Worm (Caenorhabditis elegans) whole organism, L4 larva: ENCODE data around the gene B0001.4.

Experiments used
- D1046.2 ChIP-seq: fragments of 200-800 bp; sonication (Bioruptor generic); IDR thresholded peaks from 2 replicates; pipeline ENCODE4 v1.3.6; 2022; ENCODE audit warnings: missing genetic modification characterization, missing compliant biosample characterization
- F10B5.3 ChIP-seq: sonication (generic microtip); optimal IDR thresholded peaks from 2 replicates; lab custom pipeline; 2016; ENCODE audit warnings: mild to moderate bottlenecking, missing genetic modification characterization, missing compliant biosample characterization
- F44E2.7 ChIP-seq: fragments of 200-800 bp; sonication (Bioruptor generic); IDR thresholded peaks from 2 replicates; pipeline ENCODE4 v2.1.2; 2022; ENCODE audit warnings: missing genetic modification characterization, missing compliant biosample characterization
- T26A8.4 ChIP-seq: fragments of 200-800 bp; sonication (Bioruptor generic); IDR thresholded peaks from 2 replicates; pipeline ENCODE4 v1.3.6; 2022; ENCODE audit warnings: missing genetic modification characterization, missing compliant biosample characterization
- Y105C5A.15 ChIP-seq: fragments of 200-800 bp; sonication (Bioruptor generic); IDR thresholded peaks from 2 replicates; pipeline ENCODE4 v1.3.6; 2022; ENCODE audit warnings: missing genetic modification characterization, missing compliant biosample characterization
- Y5F2A.4 ChIP-seq: fragments of 200-800 bp; sonication (Bioruptor generic); optimal IDR thresholded peaks from 2 replicates; lab custom pipeline; 2018; ENCODE audit warnings: mild to moderate bottlenecking, missing genetic modification characterization, missing compliant biosample characterization
- aly-2 ChIP-seq: sonication (generic microtip); optimal IDR thresholded peaks from 2 replicates; lab custom pipeline; 2018; ENCODE audit warnings: missing biosample characterization, missing genetic modification characterization
- attf-4 ChIP-seq: sonication (generic microtip); optimal IDR thresholded peaks from 3 replicates; lab custom pipeline; 2017; ENCODE audit warnings: missing biosample characterization, missing genetic modification characterization
- ceh-20 ChIP-seq: fragments of 200-800 bp; sonication (Bioruptor generic); IDR thresholded peaks from 2 replicates; pipeline ENCODE4 v1.3.6; 2022; ENCODE audit warnings: missing genetic modification reagents, missing genetic modification characterization, missing compliant biosample characterization
- ceh-28 ChIP-seq: fragments of 150-350 bp; optimal IDR thresholded peaks from 2 replicates; lab custom pipeline; 2014; ENCODE audit warnings: missing biosample characterization, missing genetic modification reagents, missing genetic modification characterization
- ces-1 ChIP-seq: fragments of 150-350 bp; sonication (generic microtip); optimal IDR thresholded peaks from 4 replicates; lab custom pipeline; 2014; ENCODE audit warnings: missing biosample characterization, missing genetic modification reagents, missing genetic modification characterization
- cey-2 ChIP-seq: sonication (generic microtip); optimal IDR thresholded peaks from 3 replicates; lab custom pipeline; 2017; ENCODE audit warnings: missing genetic modification characterization, mild to moderate bottlenecking, missing compliant biosample characterization, antibody characterized with exemption, borderline replicate concordance; ENCODE audit not compliant: insufficient read depth
- daf-12 ChIP-seq: fragments of 150-350 bp; optimal IDR thresholded peaks from 2 replicates; lab custom pipeline; 2014; ENCODE audit warnings: missing biosample characterization, missing genetic modification reagents, missing genetic modification characterization
- daf-16 ChIP-seq, 3 experiments: sonication (generic microtip); optimal IDR thresholded peaks; 2 replicates each; lab custom pipeline; 2016 to 2017; ENCODE audit warnings: missing genetic modification characterization in 3 of 3, missing genetic modification reagents in 3 of 3, mild to moderate bottlenecking in 2 of 3, missing compliant biosample characterization in 2 of 3, missing biosample characterization in 1 of 3, moderate library complexity in 1 of 3
- dmd-6 ChIP-seq: fragments of 200-800 bp; sonication (Bioruptor generic); IDR thresholded peaks from 2 replicates; pipeline ENCODE4 v1.3.6; 2022; ENCODE audit warnings: missing genetic modification reagents, missing genetic modification characterization, missing compliant biosample characterization
- dmd-9 ChIP-seq: fragments of 200-800 bp; sonication (Bioruptor generic); IDR thresholded peaks from 2 replicates; pipeline ENCODE4 v1.3.6; 2022; ENCODE audit warnings: missing genetic modification reagents, missing genetic modification characterization, missing compliant biosample characterization
- duxl-1 ChIP-seq: sonication (generic microtip); optimal IDR thresholded peaks from 2 replicates; lab custom pipeline; 2016; ENCODE audit warnings: mild to moderate bottlenecking, missing genetic modification characterization, moderate library complexity, missing compliant biosample characterization; ENCODE audit not compliant: poor library complexity
- dve-1 ChIP-seq: sonication (generic microtip); optimal IDR thresholded peaks from 2 replicates; lab custom pipeline; 2017; ENCODE audit warnings: antibody characterized with exemption, mild to moderate bottlenecking, missing genetic modification characterization, missing compliant biosample characterization; ENCODE audit not compliant: insufficient read depth
- fkh-10 ChIP-seq: fragments of 150-350 bp; optimal IDR thresholded peaks from 2 replicates; lab custom pipeline; 2014; ENCODE audit warnings: missing biosample characterization, missing genetic modification reagents, missing genetic modification characterization
- fos-1 ChIP-seq: fragments of 150-350 bp; optimal IDR thresholded peaks from 2 replicates; lab custom pipeline; 2014; ENCODE audit warnings: missing biosample characterization, missing genetic modification characterization
- hif-1 ChIP-seq, 2 experiments: sonication (generic microtip); optimal IDR thresholded peaks; 2 replicates each; lab custom pipeline; 2016 to 2017; ENCODE audit warnings: missing compliant biosample characterization in 2 of 2, missing genetic modification characterization in 2 of 2, missing genetic modification reagents in 2 of 2, missing genotype in 2 of 2, mild to moderate bottlenecking in 1 of 2
- hlh-30 ChIP-seq: sonication (generic microtip); optimal IDR thresholded peaks from 2 replicates; lab custom pipeline; 2017; ENCODE audit warnings: antibody characterized with exemption, mild to moderate bottlenecking, missing genetic modification characterization, missing compliant biosample characterization; ENCODE audit not compliant: insufficient read depth
- hmg-1.1 ChIP-seq: fragments of 200-800 bp; sonication (Bioruptor generic); IDR thresholded peaks from 2 replicates; pipeline ENCODE4 v1.3.6; 2022; ENCODE audit warnings: missing genetic modification reagents, missing genetic modification characterization, missing compliant biosample characterization
- jun-1 ChIP-seq: fragments of 150-350 bp; optimal IDR thresholded peaks from 2 replicates; lab custom pipeline; 2014; ENCODE audit warnings: missing biosample characterization, missing genetic modification reagents, missing genetic modification characterization
- lim-7 ChIP-seq: fragments of 200-800 bp; sonication (Bioruptor generic); IDR thresholded peaks from 2 replicates; pipeline ENCODE4 v1.3.6; 2022; ENCODE audit warnings: missing genetic modification characterization, missing compliant biosample characterization
- lin-1 ChIP-seq: fragments of 200-800 bp; sonication (Bioruptor generic); IDR thresholded peaks from 2 replicates; pipeline ENCODE4 v1.3.6; 2022; ENCODE audit warnings: missing genetic modification reagents, missing genetic modification characterization, missing compliant biosample characterization
- lin-15B ChIP-seq: fragments of 150-350 bp; sonication (generic microtip); optimal IDR thresholded peaks from 3 replicates; lab custom pipeline; 2014; ENCODE audit warnings: missing biosample characterization, missing genetic modification characterization
- lin-38 ChIP-seq: fragments of 200-800 bp; sonication (Bioruptor generic); IDR thresholded peaks from 2 replicates; pipeline ENCODE4 v1.3.6; 2022; ENCODE audit warnings: missing genetic modification reagents, missing genetic modification characterization, missing compliant biosample characterization
- lin-39 ChIP-seq: fragments of 150-350 bp; optimal IDR thresholded peaks from 2 replicates; lab custom pipeline; 2014; ENCODE audit warnings: missing biosample characterization, missing genetic modification reagents, missing genetic modification characterization
- lir-3 ChIP-seq: sonication (generic microtip); optimal IDR thresholded peaks from 2 replicates; lab custom pipeline; 2016; ENCODE audit warnings: mild to moderate bottlenecking, missing genetic modification characterization, missing compliant biosample characterization
- lsy-2 ChIP-seq, 2 experiments: fragments of 150-350 bp in 1 of 2; sonication (generic microtip) in 1 of 2; optimal IDR thresholded peaks; 2 replicates each; lab custom pipeline; 2014 to 2017; ENCODE audit warnings: missing biosample characterization in 2 of 2, missing genetic modification characterization in 2 of 2
- madf-5 ChIP-seq, 2 experiments: fragments of 200-800 bp; sonication (Bioruptor generic); IDR thresholded peaks; 2 replicates each; pipeline ENCODE4 v1.3.6; 2022; ENCODE audit warnings: missing compliant biosample characterization in 2 of 2, missing genetic modification characterization in 2 of 2
- madf-9 ChIP-seq: fragments of 200-800 bp; sonication (Bioruptor generic); conservative IDR thresholded peaks from 2 replicates; pipeline ENCODE4 v1.3.6; 2022; ENCODE audit warnings: missing genetic modification reagents, missing genetic modification characterization, missing compliant biosample characterization
- mdt-29 ChIP-seq: fragments of 200-800 bp; sonication (Bioruptor generic); IDR thresholded peaks from 2 replicates; pipeline ENCODE4 v1.3.6; 2022; ENCODE audit warnings: missing genetic modification reagents, missing genetic modification characterization, missing compliant biosample characterization
- mxl-2 ChIP-seq: fragments of 200-800 bp; sonication (Bioruptor generic); conservative IDR thresholded peaks from 2 replicates; pipeline ENCODE4 v1.3.6; 2022; ENCODE audit warnings: missing genetic modification reagents, missing genetic modification characterization, missing compliant biosample characterization
- nhr-11 ChIP-seq: fragments of 150-350 bp; optimal IDR thresholded peaks from 2 replicates; lab custom pipeline; 2014; ENCODE audit warnings: missing biosample characterization, missing genetic modification characterization
- nhr-237 ChIP-seq: sonication (generic microtip); optimal IDR thresholded peaks from 2 replicates; lab custom pipeline; 2017; ENCODE audit warnings: missing biosample characterization, missing genetic modification characterization
- nhr-28 ChIP-seq: fragments of 150-350 bp; optimal IDR thresholded peaks from 2 replicates; lab custom pipeline; 2014; ENCODE audit warnings: missing biosample characterization, missing genetic modification characterization
- nhr-42 ChIP-seq: fragments of 200-800 bp; sonication (Bioruptor generic); IDR thresholded peaks from 2 replicates; pipeline ENCODE4 v1.3.6; 2022; ENCODE audit warnings: missing genetic modification characterization, missing compliant biosample characterization
- nhr-76 ChIP-seq: fragments of 150-350 bp; optimal IDR thresholded peaks from 2 replicates; lab custom pipeline; 2014; ENCODE audit warnings: missing biosample characterization, missing genetic modification characterization
- php-3 ChIP-seq: fragments of 200-800 bp; sonication (Bioruptor generic); IDR thresholded peaks from 2 replicates; pipeline ENCODE4 v1.3.6; 2022; ENCODE audit warnings: missing genetic modification reagents, missing genetic modification characterization, missing compliant biosample characterization
- pqm-1 ChIP-seq: sonication (generic microtip); optimal IDR thresholded peaks from 2 replicates; lab custom pipeline; 2017; ENCODE audit warnings: missing biosample characterization, missing genetic modification characterization
- snpc-1.2 ChIP-seq: fragments of 200-800 bp; sonication (Bioruptor generic); IDR thresholded peaks from 2 replicates; pipeline ENCODE4 v1.3.6; 2022; ENCODE audit warnings: missing genetic modification reagents, missing genetic modification characterization, missing compliant biosample characterization
- snpc-4 ChIP-seq: fragments of 150-350 bp; optimal IDR thresholded peaks from 2 replicates; lab custom pipeline; 2014; ENCODE audit warnings: missing biosample characterization, missing genetic modification characterization
- unc-130 ChIP-seq: sonication (generic microtip); optimal IDR thresholded peaks from 2 replicates; lab custom pipeline; 2016; ENCODE audit warnings: missing genetic modification reagents, missing genetic modification characterization, missing compliant biosample characterization
- vab-7 ChIP-seq: fragments of 200-800 bp; sonication (Bioruptor generic); IDR thresholded peaks from 2 replicates; pipeline ENCODE4 v1.3.6; 2022; ENCODE audit warnings: missing genetic modification reagents, missing genetic modification characterization, missing compliant biosample characterization
- zag-1 ChIP-seq: fragments of 150-350 bp; optimal IDR thresholded peaks from 2 replicates; lab custom pipeline; 2014; ENCODE audit warnings: missing biosample characterization, missing genetic modification characterization
- zfp-3 ChIP-seq: fragments of 200-800 bp; sonication (Bioruptor generic); conservative IDR thresholded peaks from 2 replicates; pipeline ENCODE4 v1.3.6; 2022; ENCODE audit warnings: missing genetic modification reagents, missing genetic modification characterization, missing compliant biosample characterization
- zip-2 ChIP-seq: fragments of 150-350 bp; optimal IDR thresholded peaks from 2 replicates; lab custom pipeline; 2014; ENCODE audit warnings: missing biosample characterization, missing genetic modification characterization
- ztf-11 ChIP-seq: fragments of 150-350 bp; optimal IDR thresholded peaks from 2 replicates; lab custom pipeline; 2014; ENCODE audit warnings: missing biosample characterization, missing genetic modification characterization

Gene B0001.4

DNA sequence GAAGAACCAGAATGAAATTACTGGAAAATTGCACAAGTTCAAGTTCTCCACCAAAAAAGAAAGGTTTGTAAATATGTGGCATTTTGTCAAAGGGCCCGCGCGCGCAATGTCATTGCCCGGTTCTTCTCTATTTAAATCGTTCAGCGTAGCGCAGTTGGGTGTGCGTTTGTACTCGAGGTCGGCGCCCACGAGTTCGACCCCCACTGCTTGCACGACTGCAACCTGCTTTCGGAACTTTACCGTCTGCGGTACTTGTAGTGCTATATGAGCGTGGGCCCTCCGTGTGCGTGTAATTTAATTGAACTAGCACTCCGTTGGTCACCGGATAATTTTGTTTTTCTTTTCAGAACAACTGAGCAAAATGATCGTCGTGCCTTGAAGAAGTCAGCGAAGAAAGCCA, 51.5 kb downstream of the B0001.4 start:
- TF ChIP-seq T26A8.4 = peak; percentile 84
- TF ChIP-seq Y5F2A.4 (GFP tag; lab: Kevin White, UChicago) = peak; percentile 76
- TF ChIP-seq lin-1 = peak; percentile 64
- peak; percentile 92 for TF ChIP-seq snpc-1.2 (GFP tag; lab: Robert Waterston, UW)
- no peak for TF ChIP-seq fkh-10 (GFP tag; lab: Kevin White, UChicago)
- TF ChIP-seq lin-15B (tag; lab: Kevin White, UChicago) = no peak
- TF ChIP-seq ceh-20 (GFP tag; lab: Robert Waterston, UW) = peak; percentile 86
- TF ChIP-seq lim-7 = peak; percentile 93
- TF ChIP-seq nhr-76 (tag; lab: Kevin White, UChicago) = no peak
- peak; percentile 88 for TF ChIP-seq hlh-30 (tag; lab: Kevin White, UChicago)
- TF ChIP-seq snpc-4 = no peak
- no peak for TF ChIP-seq attf-4 (tag; lab: Kevin White, UChicago)
- TF ChIP-seq zip-2 (tag; lab: Kevin White, UChicago) = peak; percentile 70
- TF ChIP-seq daf-12 (tag; lab: Kevin White, UChicago) = no peak
- peak; percentile 88 for TF ChIP-seq lin-38
- no peak for TF ChIP-seq ces-1
- peak; percentile 66 for TF ChIP-seq mxl-2 (GFP tag; lab: Robert Waterston, UW)
- peak; percentile 95 for TF ChIP-seq vab-7 (GFP tag; lab: Robert Waterston, UW)
- TF ChIP-seq dmd-9 = peak; percentile 68; the same call in 1 of the 2 replicates
- peak; percentile 18; the same call in 1 of the 2 replicates for TF ChIP-seq mdt-29 (GFP tag; lab: Robert Waterston, UW)
- peak; percentile 47 to 91; a peak in 2 of 4 replicates for TF ChIP-seq madf-5 (GFP tag; IDR thresholded peaks at IDR 0.05; lab: Robert Waterston, UW)
- TF ChIP-seq lir-3 = peak; percentile 71
- peak; percentile 63 for TF ChIP-seq F10B5.3 (tag; lab: Kevin White, UChicago)
- no peak for TF ChIP-seq nhr-11 (tag; lab: Kevin White, UChicago)
- TF ChIP-seq ztf-11 (tag; lab: Kevin White, UChicago) = no peak
- peak; percentile 69; the same call in 1 of the 2 replicates for TF ChIP-seq madf-9 (GFP tag; lab: Robert Waterston, UW)
- TF ChIP-seq Y105C5A.15 (GFP tag; lab: Robert Waterston, UW) = peak; percentile 94
- TF ChIP-seq zag-1 (tag; lab: Kevin White, UChicago) = no peak
- TF ChIP-seq hmg-1.1 (GFP tag; lab: Robert Waterston, UW) = peak; percentile 87
- TF ChIP-seq aly-2 (tag; lab: Kevin White, UChicago) = peak; percentile 14
- no peak for TF ChIP-seq duxl-1 (tag; lab: Kevin White, UChicago)
- peak; percentile 66 for TF ChIP-seq dmd-6
- TF ChIP-seq D1046.2 (GFP tag; lab: Robert Waterston, UW) = peak; percentile 92
- TF ChIP-seq zfp-3 (GFP tag; lab: Robert Waterston, UW) = peak; percentile 79; the same call in 1 of the 2 replicates
- TF ChIP-seq daf-16 (GFP tag; optimal IDR thresholded peaks at IDR 0.05; lab: Kevin White, UChicago) = peak; percentile 66 to 85
- peak; percentile 64 for TF ChIP-seq daf-16 (tag; optimal IDR thresholded peaks at IDR 0.05; lab: Kevin White, UChicago)
- TF ChIP-seq nhr-237 (tag; lab: Kevin White, UChicago) = peak; percentile 17
- no peak for TF ChIP-seq cey-2 (tag; lab: Kevin White, UChicago)
- peak in 1 of 2 experiments; percentile 47 for TF ChIP-seq hif-1 (tag; optimal IDR thresholded peaks at IDR 0.05; lab: Kevin White, UChicago)
- no peak for TF ChIP-seq nhr-28
- peak; percentile 74 for TF ChIP-seq dve-1 (tag; lab: Kevin White, UChicago)
- no peak for TF ChIP-seq fos-1 (tag; lab: Kevin White, UChicago)
- TF ChIP-seq php-3 (GFP tag; lab: Robert Waterston, UW) = peak; percentile 75
- peak; percentile 76; the same call in 1 of the 2 replicates for TF ChIP-seq nhr-42 (GFP tag; lab: Robert Waterston, UW)
- TF ChIP-seq pqm-1 = peak; percentile 14
- TF ChIP-seq ceh-28 = no peak
- TF ChIP-seq F44E2.7 (GFP tag; lab: Robert Waterston, UW) = peak; percentile 94
- TF ChIP-seq unc-130 (GFP tag; lab: Kevin White, UChicago) = peak; percentile 71
- no peak for TF ChIP-seq lin-39 (tag; lab: Kevin White, UChicago)
- peak; percentile 11 for TF ChIP-seq jun-1 (tag; lab: Kevin White, UChicago)
- peak in 1 of 2 experiments; percentile 61 for TF ChIP-seq lsy-2 (tag; optimal IDR thresholded peaks at IDR 0.05; lab: Kevin White, UChicago)
